Fruit fly (Drosophila melanogaster): ENCODE measurements around the gene Naa60.

DNA sequence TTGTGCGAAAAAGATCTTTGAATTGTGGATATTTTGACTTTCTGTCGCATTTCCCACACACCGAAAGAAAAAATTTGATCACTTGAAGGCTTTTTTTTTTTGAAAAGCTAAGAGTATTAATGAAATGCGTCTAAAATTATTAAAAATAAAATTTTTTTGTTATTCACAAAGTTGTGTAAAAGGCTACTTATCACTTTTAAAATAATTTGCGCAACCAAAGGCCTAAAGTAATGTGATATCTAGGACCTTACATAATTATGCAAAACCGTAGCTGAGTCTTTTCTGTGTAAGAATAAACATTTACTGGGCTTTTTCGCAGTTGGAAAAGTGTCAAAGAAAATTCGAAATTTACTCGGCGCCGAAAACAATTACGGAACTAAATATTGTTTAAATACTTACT is 37.6 kb downstream of the Naa60 start:
- no peak for TF ChIP-seq NFAT (GFP tag; IDR thresholded peaks at IDR 0.05)
- TF ChIP-seq Eip74EF (GFP tag; optimal IDR thresholded peaks at IDR 0.05) = no peak
- no peak for TF ChIP-seq CG6813 (GFP tag; optimal IDR thresholded peaks at IDR 0.05)
- no peak for TF ChIP-seq rib (GFP tag; IDR thresholded peaks at IDR 0.05)
- TF ChIP-seq amos (GFP tag; IDR thresholded peaks at IDR 0.05; ENCODE audit: partially characterized antibody) = no peak
- no peak for TF ChIP-seq maf-S (GFP tag; optimal IDR thresholded peaks at IDR 0.05)
- no peak for TF ChIP-seq dan (GFP tag; IDR thresholded peaks at IDR 0.05)
- no peak for TF ChIP-seq CG9609 (GFP tag; optimal IDR thresholded peaks at IDR 0.05)
- no peak for TF ChIP-seq gfzf (GFP tag; optimal IDR thresholded peaks at IDR 0.05)
